Fruit fly (Drosophila melanogaster) whole organism, pupa: ENCODE measurements around the gene mey.

ENCODE experiments used
- CG10348 ChIP-seq: fragments of 200-800 bp; sonication (Bioruptor generic); IDR thresholded peaks from 2 replicates; pipeline ENCODE4 v1.3.6; 2022; ENCODE audit warnings: missing biosample characterization, missing genetic modification characterization
- CG12605 ChIP-seq: fragments of 200-800 bp; sonication (Bioruptor generic); IDR thresholded peaks from 2 replicates; pipeline ENCODE4 v1.3.6; 2022; ENCODE audit warnings: missing biosample characterization, missing genetic modification characterization
- CG13204 ChIP-seq: fragments of 200-800 bp; sonication (Bioruptor generic); optimal IDR thresholded peaks from 2 replicates; lab custom pipeline; 2018; ENCODE audit warnings: missing biosample characterization, mild to moderate bottlenecking, missing genetic modification characterization, moderate library complexity
- CG14655 ChIP-seq: fragments of 200-800 bp; sonication (Bioruptor generic); optimal IDR thresholded peaks from 3 replicates; lab custom pipeline; 2017; ENCODE audit warnings: mild to moderate bottlenecking, missing biosample characterization, missing genetic modification reagents, missing genetic modification characterization
- CG15710 ChIP-seq: fragments of 200-800 bp; sonication (Bioruptor generic); optimal IDR thresholded peaks from 2 replicates; lab custom pipeline; 2018; ENCODE audit warnings: missing biosample characterization, mild to moderate bottlenecking, missing genetic modification characterization, moderate library complexity
- CG17806 ChIP-seq: fragments of 200-800 bp; sonication (Bioruptor generic); optimal IDR thresholded peaks from 2 replicates; lab custom pipeline; 2018; ENCODE audit warnings: missing biosample characterization, mild to moderate bottlenecking, missing genetic modification characterization, moderate library complexity
- CG32121 ChIP-seq: fragments of 200-800 bp; sonication (Bioruptor generic); IDR thresholded peaks from 2 replicates; pipeline ENCODE4 v1.3.6; 2022; ENCODE audit warnings: missing biosample characterization, missing genetic modification characterization
- CG34367 ChIP-seq: fragments of 200-800 bp; sonication (Bioruptor generic); optimal IDR thresholded peaks from 2 replicates; lab custom pipeline; 2018; ENCODE audit warnings: missing biosample characterization, mild to moderate bottlenecking, missing genetic modification characterization
- CG4496 ChIP-seq: fragments of 200-800 bp; sonication (Bioruptor generic); IDR thresholded peaks from 3 replicates; pipeline ENCODE4 v1.3.6; 2022; ENCODE audit warnings: missing biosample characterization, missing genetic modification characterization
- CG8159 ChIP-seq: fragments of 200-800 bp; sonication (Bioruptor generic); optimal IDR thresholded peaks from 3 replicates; lab custom pipeline; 2018; ENCODE audit warnings: missing biosample characterization, mild to moderate bottlenecking, missing genetic modification characterization, moderate library complexity
- CG8301 ChIP-seq: fragments of 200-800 bp; sonication (Bioruptor generic); optimal IDR thresholded peaks from 2 replicates; lab custom pipeline; 2018; ENCODE audit warnings: missing biosample characterization, mild to moderate bottlenecking, missing genetic modification characterization
- CG9948 ChIP-seq: fragments of 200-800 bp; sonication (Bioruptor generic); optimal IDR thresholded peaks from 2 replicates; lab custom pipeline; 2018; ENCODE audit warnings: missing biosample characterization, mild to moderate bottlenecking, missing genetic modification characterization, moderate library complexity
- D1 ChIP-seq: fragments of 200-800 bp; sonication (Bioruptor generic); optimal IDR thresholded peaks from 2 replicates; lab custom pipeline; 2018; ENCODE audit warnings: missing biosample characterization, mild to moderate bottlenecking, missing genetic modification characterization, moderate library complexity
- EcR ChIP-seq: fragments of 200-800 bp; sonication (Bioruptor generic); optimal IDR thresholded peaks from 3 replicates; lab custom pipeline; 2019; ENCODE audit warnings: missing biosample characterization, missing genetic modification characterization, mild to moderate bottlenecking, moderate library complexity, missing genetic modification reagents
- Ets98B ChIP-seq: fragments of 200-800 bp; sonication (Bioruptor generic); IDR thresholded peaks from 2 replicates; pipeline ENCODE4 v1.3.6; 2022; ENCODE audit warnings: missing biosample characterization, missing genetic modification characterization
- Pif1A ChIP-seq: fragments of 200-800 bp; sonication (Bioruptor generic); optimal IDR thresholded peaks from 3 replicates; lab custom pipeline; 2016; ENCODE audit warnings: missing biosample characterization, missing genetic modification characterization
- Pif1B ChIP-seq: fragments of 200-800 bp; sonication (Bioruptor generic); optimal IDR thresholded peaks from 3 replicates; lab custom pipeline; 2016; ENCODE audit warnings: missing biosample characterization, missing genetic modification characterization
- Snoo ChIP-seq: fragments of 200-800 bp; sonication (Bioruptor generic); optimal IDR thresholded peaks from 3 replicates; lab custom pipeline; 2017; ENCODE audit warnings: missing biosample characterization, mild to moderate bottlenecking, missing genetic modification characterization, inconsistent platforms
- fd96Ca ChIP-seq: fragments of 200-800 bp; sonication (Bioruptor generic); IDR thresholded peaks from 3 replicates; pipeline ENCODE4 v1.3.6; 2022; ENCODE audit warnings: missing biosample characterization, missing genetic modification characterization
- gl ChIP-seq: fragments of 200-800 bp; sonication (Bioruptor generic); optimal IDR thresholded peaks from 2 replicates; lab custom pipeline; 2018; ENCODE audit warnings: missing biosample characterization, mild to moderate bottlenecking, missing genetic modification characterization
- rn ChIP-seq: fragments of 200-800 bp; sonication (Bioruptor generic); IDR thresholded peaks from 2 replicates; pipeline ENCODE4 v1.3.6; 2022; ENCODE audit warnings: missing biosample characterization, missing genetic modification characterization

mey gene

dm6 chr3R:31499114-31499513 lies at the start of gene mey:
mey (plus strand) TSS chr3R:31499235.
- TF ChIP-seq CG4496 (GFP tag; lab: Robert Waterston, UW) (0 out of 3 replicates have a peak, but pooled peaks have one; percentile 10), CG34367 (tag; lab: Kevin White, UChicago) (no peak)

DNA sequence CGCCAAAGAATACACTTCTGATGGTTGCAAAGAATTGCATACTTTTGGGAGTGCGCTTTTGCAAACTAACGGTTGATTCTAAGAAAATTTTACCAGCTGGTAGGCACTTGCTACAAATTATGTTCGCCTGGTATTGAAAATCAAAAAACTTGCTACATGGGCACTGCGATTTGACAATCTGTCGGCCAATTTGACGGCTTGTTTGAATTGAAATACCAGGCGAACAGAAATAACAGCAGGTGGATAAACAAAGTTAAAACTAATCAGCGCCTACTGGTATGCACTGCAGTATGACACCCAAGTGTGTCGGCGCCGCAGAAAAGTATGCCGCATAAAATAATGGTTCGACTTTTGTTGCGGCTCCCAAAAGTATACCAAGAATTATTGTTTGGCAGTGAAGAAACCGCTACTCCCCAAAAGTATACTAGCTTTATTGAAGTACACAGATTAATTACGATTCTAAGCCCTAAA lies 41.0 kb upstream of the mey start:
- TF ChIP-seq CG14655 (GFP tag; lab: Kevin White, UChicago), result no peak
- TF ChIP-seq CG34367 (tag; lab: Kevin White, UChicago), result no peak
- no peak for TF ChIP-seq CG8159

DNA sequence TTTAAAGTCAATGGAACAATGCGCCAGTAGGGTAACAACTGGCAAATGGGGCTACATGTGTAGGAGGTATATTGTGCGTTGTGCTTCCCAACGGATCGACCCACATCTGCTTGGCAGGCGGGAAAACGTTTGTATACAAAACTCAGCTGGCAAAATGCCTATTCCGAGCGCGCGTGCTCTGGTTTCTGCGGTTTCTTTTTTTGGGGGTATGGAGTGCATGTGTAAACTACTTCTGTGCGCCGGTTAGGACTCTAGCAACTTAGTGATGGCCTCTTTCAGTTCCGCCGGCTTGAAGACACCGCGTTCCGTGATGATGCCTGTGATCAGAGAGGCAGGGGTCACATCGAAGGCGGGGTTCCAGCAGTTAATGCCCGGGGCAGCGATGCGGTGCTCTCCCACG lies 39.3 kb upstream of the mey start, which contains the start of gene Loxl1:
Gene Loxl1 (minus strand): TSS at position 101 of the 400 bp plus-strand sequence.
- TF ChIP-seq CG32121 (GFP tag; lab: Robert Waterston, UW), result no peak
- no peak for TF ChIP-seq CG12605
- no peak for TF ChIP-seq CG10348 (GFP tag; lab: Robert Waterston, UW)
- no peak for TF ChIP-seq gl
- no peak for TF ChIP-seq CG15710 (tag; lab: Kevin White, UChicago)
- no peak for TF ChIP-seq Ets98B
- no peak for TF ChIP-seq Pif1B (GFP tag; lab: Kevin White, UChicago)
- TF ChIP-seq Snoo (tag; lab: Kevin White, UChicago), result no peak
- no peak for TF ChIP-seq D1 (tag; lab: Kevin White, UChicago)
- no peak for TF ChIP-seq CG14655 (GFP tag; lab: Kevin White, UChicago)
- TF ChIP-seq fd96Ca (GFP tag; lab: Robert Waterston, UW), result no peak
- TF ChIP-seq CG8159, result no peak
- no peak for TF ChIP-seq EcR
- no peak for TF ChIP-seq CG34367 (tag; lab: Kevin White, UChicago)
- TF ChIP-seq, all 21 proteins: peak for 0

- no peak for TF ChIP-seq CG9948 (tag; lab: Kevin White, UChicago)
- TF ChIP-seq, all 21 proteins: peak for 0
Measured at dm6 chr3R:31461281-31461680, 37.8 kb upstream of the mey start.

DNA sequence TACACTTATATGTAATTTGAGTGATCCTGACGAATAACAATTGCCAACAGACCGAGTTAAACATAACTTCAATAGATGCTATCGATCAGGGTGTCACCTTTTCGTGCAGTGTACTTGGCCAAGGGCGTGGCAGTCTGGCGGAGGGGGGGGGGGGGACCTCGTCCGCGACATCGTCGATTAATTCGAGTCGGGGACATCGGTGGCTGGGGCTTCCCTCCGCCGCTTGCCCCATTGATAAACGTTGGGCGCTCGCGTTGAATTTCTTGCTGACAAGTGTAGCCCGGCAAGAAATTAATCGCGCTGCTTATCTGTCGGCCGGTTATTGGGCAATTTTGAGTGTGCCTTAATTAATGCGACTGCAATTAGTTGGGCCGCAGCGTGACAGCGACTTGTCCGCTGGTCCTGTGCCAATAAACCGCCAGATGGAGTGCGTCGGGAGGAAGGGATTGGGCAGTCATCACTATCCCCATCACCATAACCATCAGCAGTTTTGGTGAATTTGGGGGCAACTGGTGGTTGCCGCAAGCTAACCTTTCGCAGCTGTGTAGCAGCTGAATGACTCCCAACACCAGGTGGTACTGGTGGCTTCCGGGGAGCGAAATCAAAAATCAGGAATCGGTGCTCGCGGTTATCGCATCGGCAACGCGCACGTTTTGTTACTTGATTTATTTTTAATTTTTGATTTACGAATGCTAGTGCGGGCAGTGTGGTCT lies 36.6 kb upstream of the mey start:
- TF ChIP-seq Snoo (tag; lab: Kevin White, UChicago) (no peak), CG13204 (GFP tag; lab: Kevin White, UChicago) (no peak), fd96Ca (GFP tag; lab: Robert Waterston, UW) (0 out of 3 replicates have a peak, but pooled peaks have one; percentile 37), EcR (no peak), Ets98B (no peak), CG8159 (no peak), CG4496 (GFP tag; lab: Robert Waterston, UW) (peak; percentile 41; the same call in 1 of the 3 replicates), CG32121 (GFP tag; lab: Robert Waterston, UW) (peak; percentile 17; the same call in 1 of the 2 replicates), CG9948 (tag; lab: Kevin White, UChicago) (no peak), CG12605 (peak; percentile 21; the same call in 1 of the 2 replicates), CG15710 (tag; lab: Kevin White, UChicago) (no peak)

- TF ChIP-seq Pif1A (GFP tag; lab: Kevin White, UChicago), result no peak
- no peak for TF ChIP-seq EcR
- no peak for TF ChIP-seq Snoo (tag; lab: Kevin White, UChicago)
- TF ChIP-seq gl, result no peak
- TF ChIP-seq Pif1B (GFP tag; lab: Kevin White, UChicago), result no peak
- TF ChIP-seq CG4496 (GFP tag; lab: Robert Waterston, UW), result no peak
- no peak for TF ChIP-seq CG9948 (tag; lab: Kevin White, UChicago)
- TF ChIP-seq rn (GFP tag; lab: Robert Waterston, UW), result no peak
- TF ChIP-seq CG8159, result no peak
- TF ChIP-seq CG34367 (tag; lab: Kevin White, UChicago), result no peak
- TF ChIP-seq, all 21 proteins: peak for 0
Measured at dm6 chr3R:31463012-31463366, 36.0 kb upstream of the mey start, which contains the start of the genes CG11334 and CG11333. CG11334 (minus strand) TSS chr3R:31463037. CG11333 (plus strand) TSS chr3R:31463301.

dm6 chr3R:31477167-31477566 lies 21.9 kb upstream of the mey start:
- no peak for TF ChIP-seq CG8159
- no peak for TF ChIP-seq CG14655 (GFP tag; lab: Kevin White, UChicago)
- TF ChIP-seq CG12605, result no peak
- no peak for TF ChIP-seq Pif1A (GFP tag; lab: Kevin White, UChicago)
- TF ChIP-seq CG4496 (GFP tag; lab: Robert Waterston, UW), result no peak
- no peak for TF ChIP-seq CG13204 (GFP tag; lab: Kevin White, UChicago)
- no peak for TF ChIP-seq CG9948 (tag; lab: Kevin White, UChicago)
- TF ChIP-seq fd96Ca (GFP tag; lab: Robert Waterston, UW), result no peak
- TF ChIP-seq Snoo (tag; lab: Kevin White, UChicago), result no peak
- no peak for TF ChIP-seq CG32121 (GFP tag; lab: Robert Waterston, UW)
- TF ChIP-seq CG34367 (tag; lab: Kevin White, UChicago), result no peak
- no peak for TF ChIP-seq EcR
- TF ChIP-seq rn (GFP tag; lab: Robert Waterston, UW), result no peak
- TF ChIP-seq gl, result no peak
- TF ChIP-seq CG15710 (tag; lab: Kevin White, UChicago), result no peak
- no peak for TF ChIP-seq CG8301 (tag; lab: Kevin White, UChicago)
- no peak for TF ChIP-seq Ets98B
- no peak for TF ChIP-seq D1 (tag; lab: Kevin White, UChicago)
- no peak for TF ChIP-seq CG17806 (tag; lab: Kevin White, UChicago)
- no peak for TF ChIP-seq Pif1B (GFP tag; lab: Kevin White, UChicago)
